Fruit fly (Drosophila melanogaster): ENCODE measurements around the gene CG17237.

CG17237 gene

DNA sequence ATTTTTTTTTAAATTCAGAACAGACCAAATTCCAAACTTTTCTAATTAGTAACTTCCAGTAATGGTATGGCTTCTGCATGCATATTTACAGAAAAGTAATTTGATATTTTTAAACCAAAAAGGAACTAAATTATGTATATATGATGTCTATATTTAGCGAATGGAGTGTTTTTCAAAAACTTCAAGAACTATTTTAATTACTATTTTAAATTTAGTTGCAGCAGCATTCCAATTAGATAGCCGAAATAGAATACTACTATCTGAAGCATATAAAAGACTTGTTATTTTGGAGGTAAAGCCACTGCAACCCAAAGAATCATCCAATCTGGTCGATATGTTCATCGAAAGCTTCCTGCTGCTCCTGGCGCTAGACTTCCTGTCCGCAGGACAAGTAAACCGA is 36.5 kb downstream of the CG17237 start, which contains the start of gene CG17234:
TSS of gene CG17234 (plus strand) at position 301 of the 400 bp plus-strand sequence.
- TF ChIP-seq CG8478 (optimal IDR thresholded peaks at IDR 0.05) (no peak), usp (GFP tag; optimal IDR thresholded peaks at IDR 0.05) (no peak)

DNA sequence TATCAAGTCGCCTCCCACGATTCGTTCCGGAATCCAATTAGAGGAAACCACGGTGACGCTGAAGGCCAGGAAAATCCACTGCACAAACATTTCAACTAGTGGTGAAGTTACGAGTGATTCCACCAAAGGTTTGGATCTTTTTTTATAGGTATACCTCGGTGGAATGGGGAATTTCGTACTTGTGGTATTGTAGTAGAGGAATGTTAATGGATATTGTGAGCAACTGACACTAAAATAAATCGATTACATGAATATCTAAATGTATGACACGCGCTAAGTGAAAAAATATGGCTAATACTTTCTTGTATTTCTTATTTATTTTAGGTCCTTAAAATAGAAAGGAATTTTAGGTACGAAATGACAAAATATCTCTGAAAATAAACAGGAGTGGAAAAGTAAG is 37.0 kb downstream of the CG17237 start, which contains the start of gene CG17239:
TSS of gene CG17239 (minus strand) at position 101 of the 400 bp plus-strand sequence.
- no peak for TF ChIP-seq Dll (optimal IDR thresholded peaks at IDR 0.05)
- no peak for TF ChIP-seq usp (GFP tag; optimal IDR thresholded peaks at IDR 0.05)
- no peak for TF ChIP-seq psq (optimal IDR thresholded peaks at IDR 0.05)
- TF ChIP-seq CG8478 (optimal IDR thresholded peaks at IDR 0.05) = no peak
- TF ChIP-seq pan (optimal IDR thresholded peaks at IDR 0.05) = no peak
- TF ChIP-seq EcR (GFP tag; optimal IDR thresholded peaks at IDR 0.05) = no peak

dm6 chr2L:2251175-2251574 is 38.0 kb downstream of the CG17237 start, which contains the start of gene Ser12:
TSS of gene Ser12 (minus strand) at chr2L:2251275.
- no peak for TF ChIP-seq pan (optimal IDR thresholded peaks at IDR 0.05)
- TF ChIP-seq usp (GFP tag; optimal IDR thresholded peaks at IDR 0.05) = no peak
- TF ChIP-seq CG8478 (optimal IDR thresholded peaks at IDR 0.05) = no peak
- no peak for TF ChIP-seq Dll (optimal IDR thresholded peaks at IDR 0.05)
- TF ChIP-seq psq (optimal IDR thresholded peaks at IDR 0.05) = no peak
- TF ChIP-seq EcR (GFP tag; optimal IDR thresholded peaks at IDR 0.05) = no peak

- no peak for TF ChIP-seq EcR (GFP tag; optimal IDR thresholded peaks at IDR 0.05)
- TF ChIP-seq CG8478 (optimal IDR thresholded peaks at IDR 0.05) = no peak
- TF ChIP-seq Dll (optimal IDR thresholded peaks at IDR 0.05) = no peak
- no peak for TF ChIP-seq pan (optimal IDR thresholded peaks at IDR 0.05)
- TF ChIP-seq usp (GFP tag; optimal IDR thresholded peaks at IDR 0.05) = no peak
- TF ChIP-seq psq (optimal IDR thresholded peaks at IDR 0.05) = no peak
Observed at dm6 chr2L:2249578-2249977, 39.6 kb downstream of the CG17237 start.

- no peak for TF ChIP-seq psq (optimal IDR thresholded peaks at IDR 0.05)
- no peak for TF ChIP-seq CG8478 (optimal IDR thresholded peaks at IDR 0.05)
- no peak for TF ChIP-seq EcR (GFP tag; optimal IDR thresholded peaks at IDR 0.05)
- no peak for TF ChIP-seq Dll (optimal IDR thresholded peaks at IDR 0.05)
- no peak for TF ChIP-seq pan (optimal IDR thresholded peaks at IDR 0.05)
- TF ChIP-seq usp (GFP tag; optimal IDR thresholded peaks at IDR 0.05) = no peak
Observed at dm6 chr2L:2242783-2243182, 46.4 kb downstream of the CG17237 start.

DNA sequence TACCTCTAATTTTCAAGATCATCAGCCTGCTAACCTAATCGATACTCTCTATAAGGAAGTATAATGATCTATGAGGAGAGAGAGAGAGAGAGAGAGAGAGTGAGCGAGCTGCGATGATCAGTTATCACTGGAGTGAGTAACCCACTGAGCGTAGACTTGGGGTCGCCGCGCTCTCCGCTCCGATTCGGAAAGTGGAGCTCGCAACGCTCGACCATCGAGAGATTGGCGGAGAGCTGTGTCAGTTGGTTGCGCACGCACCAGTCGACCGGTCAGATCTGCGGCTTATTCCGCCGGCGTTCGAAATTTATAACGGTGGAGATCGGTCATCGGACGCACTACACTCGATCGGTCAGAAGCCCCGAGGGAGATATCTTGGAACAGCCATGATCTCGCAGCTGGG is 47.1 kb downstream of the CG17237 start, which contains the start of gene CG4267:
TSS of gene CG4267 (plus strand) at position 240 of the 400 bp plus-strand sequence.
- no peak for TF ChIP-seq psq (optimal IDR thresholded peaks at IDR 0.05)
- no peak for TF ChIP-seq usp (GFP tag; optimal IDR thresholded peaks at IDR 0.05)
- no peak for TF ChIP-seq CG8478 (optimal IDR thresholded peaks at IDR 0.05)
- TF ChIP-seq pan (optimal IDR thresholded peaks at IDR 0.05) = no peak
- peak; percentile 96 for TF ChIP-seq Dll (optimal IDR thresholded peaks at IDR 0.05)
- TF ChIP-seq EcR (GFP tag; optimal IDR thresholded peaks at IDR 0.05) = peak in 1 of 2 experiments; percentile 42

- TF ChIP-seq CG8478 (optimal IDR thresholded peaks at IDR 0.05) (no peak), usp (GFP tag; optimal IDR thresholded peaks at IDR 0.05) (no peak)
Observed at dm6 chr2L:2240493-2240892, 48.7 kb downstream of the CG17237 start, which contains the start of gene Tengl1. TSS of gene Tengl1 (minus strand) at chr2L:2240593.

dm6 chr2L:2239284-2239683 is 49.9 kb downstream of the CG17237 start, which contains the start of gene Tengl2:
TSS of gene Tengl2 (minus strand) at chr2L:2239384.
- no peak for TF ChIP-seq psq (optimal IDR thresholded peaks at IDR 0.05)
- no peak for TF ChIP-seq CG8478 (optimal IDR thresholded peaks at IDR 0.05)

Data from whole organism.